Worm (Caenorhabditis elegans) whole organism, dauer: ENCODE data around the gene C34F11.2.

ENCODE experiments used
- unc-62 ChIP-seq: sonication (generic microtip); optimal IDR thresholded peaks from 2 replicates; lab custom pipeline; 2017; ENCODE audit warnings: missing biosample characterization, missing genetic modification reagents, missing genetic modification characterization

The C34F11.2 gene

ce11 chrII:5227768-5228167 is 15.7 kb downstream of the C34F11.2 start:
- no peak for TF ChIP-seq unc-62 (GFP tag; lab: Kevin White, UChicago)

ce11 chrII:5228662-5229061 is 16.6 kb downstream of the C34F11.2 start:
- no peak for TF ChIP-seq unc-62 (GFP tag; lab: Kevin White, UChicago)

DNA sequence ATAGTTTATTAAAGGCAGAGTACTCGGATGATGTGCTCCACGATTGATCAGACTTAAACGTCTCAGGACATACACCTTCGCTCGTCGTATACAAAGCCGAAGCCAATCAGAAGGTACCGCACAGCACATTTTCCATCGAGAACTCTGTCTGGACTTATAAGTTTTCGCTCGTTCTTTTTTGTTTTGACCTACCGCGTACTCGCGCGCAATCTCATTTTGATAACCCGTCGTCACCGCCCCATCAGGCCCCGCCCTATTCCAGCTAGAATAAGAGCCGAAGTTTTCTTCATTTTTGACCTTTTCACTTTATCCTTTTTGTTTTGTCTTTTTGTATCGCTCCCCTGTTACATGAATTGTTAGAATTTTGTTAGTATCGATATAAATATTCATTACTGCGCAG is 17.5 kb downstream of the C34F11.2 start, which contains the start of gene EGAP2.2:
TSS of gene EGAP2.2 (plus strand) at position 301 of the 400 bp plus-strand sequence.
- TF ChIP-seq unc-62 (GFP tag; lab: Kevin White, UChicago): no peak

DNA sequence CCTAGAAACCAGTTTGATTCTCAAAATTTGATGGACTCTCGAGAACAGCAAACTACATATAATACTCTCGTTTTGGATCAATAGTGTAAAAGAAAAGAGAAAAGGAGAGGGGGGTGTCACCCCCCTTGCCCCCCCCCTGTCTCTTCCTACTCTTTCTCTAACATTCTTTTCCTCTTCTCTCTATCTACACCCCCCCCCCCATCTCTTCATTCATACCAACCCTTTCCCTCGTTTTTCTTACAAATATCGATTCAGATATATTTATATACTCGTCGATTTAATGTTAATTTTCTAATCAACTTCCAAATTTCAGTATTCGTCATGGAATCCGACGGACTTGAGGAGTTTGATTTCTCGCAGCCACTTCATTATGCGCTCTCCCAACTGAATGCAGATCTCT is 19.0 kb downstream of the C34F11.2 start, which contains the start of gene EGAP2.1:
TSS of gene EGAP2.1 (plus strand) at position 301 of the 400 bp plus-strand sequence.
- TF ChIP-seq unc-62 (GFP tag; lab: Kevin White, UChicago): no peak

ce11 chrII:5234728-5235127 is 22.7 kb downstream of the C34F11.2 start:
- no peak for TF ChIP-seq unc-62 (GFP tag; lab: Kevin White, UChicago)

DNA sequence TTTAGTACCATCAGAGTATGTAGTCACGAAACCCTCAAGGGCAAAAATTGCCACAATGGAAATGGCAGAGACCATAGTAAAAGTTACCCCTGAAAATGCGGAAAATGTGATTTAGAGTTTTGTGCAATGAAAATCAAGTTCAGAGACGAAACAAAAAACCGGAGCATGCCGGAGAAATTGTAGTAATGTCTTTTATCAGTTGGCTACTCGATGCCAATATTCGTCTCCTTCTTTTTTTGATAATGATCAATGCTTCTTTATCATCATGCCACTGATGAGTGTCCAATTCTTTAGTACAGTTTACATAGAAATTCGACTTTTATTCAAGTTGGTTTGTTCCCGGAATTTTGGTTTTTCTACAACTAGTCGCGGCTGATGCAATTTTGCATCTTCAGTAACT is 23.7 kb downstream of the C34F11.2 start, which contains the start of gene pho-1:
TSS of gene pho-1 (minus strand) at position 89 of the 400 bp plus-strand sequence.
- no peak for TF ChIP-seq unc-62 (GFP tag; lab: Kevin White, UChicago)

- TF ChIP-seq unc-62 (GFP tag; lab: Kevin White, UChicago): no peak
These were observed 25.6 kb downstream of the C34F11.2 start for ce11 chrII:5237699-5238098.

DNA sequence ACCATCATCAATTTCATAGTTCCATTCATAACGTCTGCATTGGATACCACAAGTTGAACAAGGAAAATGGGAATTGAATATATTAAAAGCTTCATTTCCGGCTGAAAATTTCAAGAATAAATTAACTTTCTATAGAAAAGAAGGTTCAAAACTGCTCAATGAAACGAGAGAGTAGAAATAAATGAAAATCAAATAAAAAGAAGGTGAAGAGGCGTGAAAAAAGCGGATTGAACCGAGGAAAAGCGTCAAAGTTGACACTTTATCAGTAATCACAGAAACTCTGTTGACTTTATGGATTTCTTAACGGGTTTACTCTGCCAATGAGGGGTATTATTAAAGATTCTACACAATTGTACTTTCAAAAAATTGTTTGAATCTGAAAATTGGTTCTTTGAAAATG is 26.3 kb downstream of the C34F11.2 start, which contains the start of gene pho-4:
TSS of gene pho-4 (minus strand) at position 101 of the 400 bp plus-strand sequence.
- no peak for TF ChIP-seq unc-62 (GFP tag; lab: Kevin White, UChicago)

- no peak for TF ChIP-seq unc-62 (GFP tag; lab: Kevin White, UChicago)
These were observed 29.5 kb downstream of the C34F11.2 start, which contains the start of gene T16D1.1 for ce11 chrII:5241560-5241959. TSS of gene T16D1.1 (minus strand) at chrII:5241660.

- no peak for TF ChIP-seq unc-62 (GFP tag; lab: Kevin White, UChicago)
These were observed 34.8 kb downstream of the C34F11.2 start, which contains the start of gene ptr-6 for ce11 chrII:5246791-5247361. TSS of gene ptr-6 (minus strand) at chrII:5246837.

DNA sequence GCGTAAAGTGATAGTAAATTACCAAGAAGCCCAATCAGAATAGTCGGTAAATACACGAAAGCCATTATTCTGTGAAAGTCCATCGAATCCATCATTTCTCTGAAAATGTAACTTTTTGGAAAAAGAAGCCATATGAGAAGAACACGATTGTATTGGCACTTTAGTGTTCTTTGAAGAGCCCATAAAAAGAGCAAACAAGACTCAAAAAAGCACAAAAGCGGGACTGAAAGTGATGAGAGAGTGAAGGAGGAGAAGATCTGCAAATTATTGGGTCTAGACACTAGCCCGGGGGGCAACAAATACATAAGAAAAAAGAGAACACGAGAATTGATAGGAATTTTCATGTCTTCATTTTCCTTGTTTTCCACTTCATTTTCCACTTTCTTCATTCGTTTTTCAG is 43.4 kb downstream of the C34F11.2 start, which contains the start of gene frpr-4:
TSS of gene frpr-4 (minus strand) at position 101 of the 400 bp plus-strand sequence.
- no peak for TF ChIP-seq unc-62 (GFP tag; lab: Kevin White, UChicago)
